Fruit fly (Drosophila melanogaster) ovary, adult (tissue): ENCODE results near the gene LysS.

Experiments used
- CG17801 ChIP-seq: fragments of 200-800 bp; optimal IDR thresholded peaks from 2 replicates; lab custom pipeline; 2019; ENCODE audit warnings: missing biosample characterization, mild to moderate bottlenecking, missing genetic modification characterization, moderate library complexity; ENCODE audit not compliant: partially characterized antibody

The LysS gene

DNA sequence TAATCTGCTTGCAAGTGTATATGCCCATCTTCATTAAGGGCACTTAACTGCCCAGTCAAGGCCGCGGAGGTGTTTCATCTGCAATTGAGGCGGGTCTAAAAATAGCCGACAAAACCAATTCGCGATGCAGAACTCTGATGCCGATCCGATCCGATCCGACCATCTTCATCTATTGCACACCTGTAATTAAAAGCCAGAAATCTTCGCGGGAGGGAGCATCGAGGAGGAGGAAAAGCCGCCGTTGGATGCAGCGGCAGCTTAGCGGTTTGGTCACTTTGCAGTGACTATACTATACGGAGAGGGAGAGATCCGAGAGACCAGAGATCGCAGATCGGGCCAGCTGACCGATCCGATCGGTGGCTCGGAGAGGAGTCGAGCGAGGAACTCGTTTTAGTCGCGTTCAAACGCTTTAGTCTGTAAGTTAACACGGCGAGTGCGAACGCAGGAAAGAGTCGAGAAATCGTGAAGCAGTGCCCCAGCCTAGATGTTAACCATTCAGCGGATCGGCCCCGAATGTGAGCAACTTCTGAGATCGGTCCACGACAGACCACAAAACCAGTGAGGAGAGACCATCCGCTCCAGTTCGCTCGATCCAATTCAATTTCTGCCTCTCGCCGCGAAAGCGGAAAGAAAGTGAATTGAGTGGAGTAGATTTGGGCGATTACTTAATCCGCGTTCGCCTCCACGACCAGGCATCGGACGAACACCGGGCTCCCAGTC, 28.7 kb downstream of the LysS start, which contains the start of gene tfc:
TSS of gene tfc (plus strand) at position 389 of the 720 bp plus-strand sequence.
- no peak for TF ChIP-seq CG17801 (GFP tag; lab: Kevin White, UChicago)

DNA sequence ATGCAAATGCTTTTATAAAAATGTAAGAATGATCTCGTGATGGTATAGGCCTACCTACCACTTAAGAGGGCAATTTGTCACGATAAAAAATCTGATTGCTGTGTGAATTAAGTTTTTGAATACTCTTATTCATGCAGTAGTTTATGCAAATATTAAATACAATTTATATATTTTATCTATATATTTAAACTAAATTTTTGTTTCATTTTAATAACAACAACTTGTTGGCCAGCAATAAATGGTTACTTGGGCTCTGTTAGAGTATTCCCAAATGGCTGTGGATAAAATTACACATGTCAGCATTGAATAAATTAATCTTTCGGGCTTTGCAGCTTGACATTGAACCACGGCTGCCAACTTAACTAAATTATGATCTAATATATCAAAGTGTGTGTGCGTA, 31.0 kb downstream of the LysS start:
- no peak for TF ChIP-seq CG17801 (GFP tag; lab: Kevin White, UChicago)

DNA sequence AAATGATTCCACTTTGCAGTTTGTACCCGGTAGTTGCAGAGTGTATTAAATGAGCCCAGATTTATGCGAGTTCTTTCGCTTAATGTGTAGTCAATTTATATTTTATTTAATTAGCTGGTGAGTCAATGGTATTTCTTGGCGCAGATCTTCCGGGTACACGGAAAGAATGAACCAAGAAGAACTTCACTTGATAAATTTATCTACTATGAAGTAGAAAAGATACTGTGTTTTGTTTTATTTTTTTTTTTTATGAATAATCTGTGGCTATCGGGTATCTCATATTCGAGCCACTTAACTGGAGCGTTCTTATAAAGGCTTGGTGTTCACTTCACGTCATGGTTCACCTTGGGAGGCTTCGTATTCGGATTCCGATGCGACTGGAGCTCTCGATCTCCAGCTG, 37.5 kb downstream of the LysS start:
- TF ChIP-seq CG17801 (GFP tag; lab: Kevin White, UChicago), result no peak

DNA sequence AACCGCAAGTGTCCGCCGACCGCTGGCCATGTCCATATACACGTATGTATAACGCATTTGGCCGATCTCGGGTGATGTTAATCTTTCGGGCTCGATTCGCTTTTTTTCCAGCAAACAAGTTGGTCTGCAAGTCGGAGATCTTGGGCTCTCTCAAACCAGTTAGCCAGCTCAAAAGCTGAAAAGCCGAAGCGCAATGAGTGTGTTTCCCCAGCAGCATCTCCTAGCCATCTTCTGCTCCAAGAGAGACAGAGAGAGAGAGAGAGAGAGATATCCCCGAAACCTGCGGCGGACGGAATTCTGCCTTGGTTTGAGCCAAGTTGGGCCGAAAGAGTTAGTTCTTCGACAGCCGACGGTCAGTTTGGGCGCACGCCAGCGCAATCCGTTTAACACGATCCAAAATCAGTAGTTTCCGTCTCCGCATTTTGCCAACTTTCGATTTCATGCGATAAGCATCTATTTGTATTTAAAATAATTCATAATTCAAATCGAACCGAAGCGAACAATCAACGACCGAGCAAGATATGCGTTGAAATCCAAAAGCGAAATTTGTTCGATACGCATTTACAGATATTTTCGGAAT, 38.0 kb downstream of the LysS start:
- no peak for TF ChIP-seq CG17801 (GFP tag; lab: Kevin White, UChicago)

DNA sequence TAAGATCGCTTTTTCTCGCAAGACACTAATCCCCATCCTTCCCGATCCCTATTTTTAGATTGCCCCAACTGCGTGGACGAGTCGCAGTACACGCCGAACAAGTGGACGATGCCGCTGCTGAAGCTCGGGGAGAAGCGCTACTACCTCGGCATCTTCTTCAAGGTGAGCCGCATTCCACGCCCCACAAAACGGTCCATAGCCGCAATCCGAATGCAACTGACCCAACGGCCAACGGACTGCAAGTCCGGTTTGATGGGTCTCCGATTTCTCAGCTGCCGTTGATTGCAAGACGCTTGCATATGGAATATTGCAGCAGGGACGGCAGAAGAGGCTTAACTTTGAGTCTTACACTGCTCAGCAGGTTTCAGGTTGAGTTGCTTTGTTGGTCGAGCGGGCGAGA, 41.5 kb downstream of the LysS start:
- no peak for TF ChIP-seq CG17801 (GFP tag; lab: Kevin White, UChicago)

DNA sequence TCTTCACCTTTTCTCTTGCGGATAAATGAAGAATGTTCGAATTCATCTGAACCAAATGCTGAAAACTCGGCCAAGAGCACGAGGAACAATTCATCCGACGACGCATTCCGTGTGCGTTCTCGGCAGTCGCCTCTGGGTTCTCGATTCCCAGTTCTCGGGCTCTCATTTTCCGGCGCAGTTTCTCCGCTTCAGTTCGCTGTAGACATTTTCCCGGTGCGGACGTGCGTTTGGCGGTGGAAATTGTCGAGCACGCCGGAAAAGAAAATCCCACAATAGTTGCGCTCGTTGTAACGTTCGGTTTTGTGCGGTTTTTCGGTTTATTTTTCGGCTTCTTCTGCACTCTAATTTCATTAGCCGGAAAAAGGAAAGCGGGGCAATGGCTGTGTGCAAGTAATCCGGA, 48.2 kb downstream of the LysS start, which contains the start of gene CG32333:
TSS of gene CG32333 (plus strand) at position 190 of the 400 bp plus-strand sequence.
- no peak for TF ChIP-seq CG17801 (GFP tag; lab: Kevin White, UChicago)
